Fruit fly (Drosophila melanogaster) whole organism, embryonic: ENCODE data around the gene CG5435.

Experiments
- CG12942 ChIP-seq: fragments of 200-800 bp; sonication (Bioruptor generic); optimal IDR thresholded peaks from 3 replicates; lab custom pipeline; 2016; ENCODE audit warnings: missing biosample characterization, missing genetic modification characterization
- crol ChIP-seq: fragments of 200-800 bp; sonication (Bioruptor generic); IDR thresholded peaks from 2 replicates; pipeline ENCODE4 v1.3.6; 2022; ENCODE audit warnings: missing biosample characterization, missing genetic modification characterization

- TF ChIP-seq CG12942 (GFP tag; lab: Kevin White, UChicago) (no peak), crol (GFP tag; lab: Robert Waterston, UW) (no peak)
Measured at dm6 chr2L:12421793-12422691, 8.7 kb downstream of the CG5435 start.
